Fruit fly (Drosophila melanogaster): ENCODE results near the gene Pburs.

The Pburs gene

dm6 chr2L:14457414-14457813, 40.3 kb upstream of the Pburs start (continued):
- peak; percentile 48; the same call in 1 of the 2 replicates for TF ChIP-seq lmd (GFP tag; IDR thresholded peaks at IDR 0.05)
- no peak for TF ChIP-seq Mes4 (GFP tag; optimal IDR thresholded peaks at IDR 0.05)
- TF ChIP-seq Taf1 (GFP tag; IDR thresholded peaks at IDR 0.05) = no peak
- peak; percentile 28 for TF ChIP-seq lab (GFP tag; optimal IDR thresholded peaks at IDR 0.05)
- TF ChIP-seq Mad (GFP tag; optimal IDR thresholded peaks at IDR 0.05) = no peak
- TF ChIP-seq Oli (tag; optimal IDR thresholded peaks at IDR 0.05) = peak; percentile 29
- peak; percentile 20 for TF ChIP-seq CG9437 (GFP tag; optimal IDR thresholded peaks at IDR 0.05)
- TF ChIP-seq slbo (GFP tag; IDR thresholded peaks at IDR 0.05) = peak; percentile 45; the same call in 1 of the 2 replicates
- TF ChIP-seq CG11504 (tag; optimal IDR thresholded peaks at IDR 0.05) = peak; percentile 68
- TF ChIP-seq lola (GFP tag; optimal IDR thresholded peaks at IDR 0.05) = peak in 1 of 3 experiments; percentile 30
- TF ChIP-seq jing (GFP tag; optimal IDR thresholded peaks at IDR 0.05) = no peak
- TF ChIP-seq CG17328 (GFP tag; IDR thresholded peaks at IDR 0.05) = peak; percentile 51; the same call in 1 of the 2 replicates
- no peak for TF ChIP-seq Myb (GFP tag; optimal IDR thresholded peaks at IDR 0.05)
- peak; percentile 63 for TF ChIP-seq CoRest (tag; optimal IDR thresholded peaks at IDR 0.05)
- TF ChIP-seq CG10979 (tag; optimal IDR thresholded peaks at IDR 0.05) = peak; percentile 39
- TF ChIP-seq bsh (GFP tag; optimal IDR thresholded peaks at IDR 0.05) = peak in 1 of 2 experiments; percentile 40
- no peak for TF ChIP-seq CG3726 (GFP tag; IDR thresholded peaks at IDR 0.05)
- peak; percentile 25 for TF ChIP-seq ATbp (GFP tag; optimal IDR thresholded peaks at IDR 0.05)
- TF ChIP-seq CG14441 (GFP tag; IDR thresholded peaks at IDR 0.05) = peak; percentile 34; the same call in 1 of the 2 replicates
- TF ChIP-seq Ptx1 (GFP tag; IDR thresholded peaks at IDR 0.05) = peak; percentile 54
- peak; percentile 57 for TF ChIP-seq Ada2b (GFP tag; IDR thresholded peaks at IDR 0.05)
- no peak for TF ChIP-seq CG4282 (GFP tag; optimal IDR thresholded peaks at IDR 0.05)
- peak; percentile 5 for TF ChIP-seq CG8388 (GFP tag; optimal IDR thresholded peaks at IDR 0.05)
- TF ChIP-seq CG17186 (GFP tag; optimal IDR thresholded peaks at IDR 0.05) = no peak
- TF ChIP-seq bbx (GFP tag; IDR thresholded peaks at IDR 0.05; ENCODE audit: partially characterized antibody) = no peak
- peak; percentile 14 for TF ChIP-seq CG10267 (tag; optimal IDR thresholded peaks at IDR 0.05)
- no peak for TF ChIP-seq CG17361 (GFP tag; IDR thresholded peaks at IDR 0.05)
- no peak for TF ChIP-seq salm (tag; optimal IDR thresholded peaks at IDR 0.05)
- TF ChIP-seq CG18599 (GFP tag; optimal IDR thresholded peaks at IDR 0.05) = peak; percentile 22
- TF ChIP-seq cas (GFP tag; IDR thresholded peaks at IDR 0.05) = no peak
- TF ChIP-seq phol (tag; optimal IDR thresholded peaks at IDR 0.05) = peak; percentile 43
- TF ChIP-seq CG11696 (GFP tag; IDR thresholded peaks at IDR 0.05) = no peak
- TF ChIP-seq dm (GFP tag; optimal IDR thresholded peaks at IDR 0.05) = no peak
- TF ChIP-seq run (tag; optimal IDR thresholded peaks at IDR 0.05) = no peak
- TF ChIP-seq stwl (tag; optimal IDR thresholded peaks at IDR 0.05) = no peak
- TF ChIP-seq CG16863 (GFP tag; optimal IDR thresholded peaks at IDR 0.05) = no peak
- 0 out of 2 replicates have a peak, but pooled peaks have one; percentile 22 for TF ChIP-seq esg (GFP tag; conservative IDR thresholded peaks at IDR 0.05)
- TF ChIP-seq dmrt99B (tag; optimal IDR thresholded peaks at IDR 0.05) = peak; percentile 55
- peak; percentile 49 for TF ChIP-seq CG18262 (tag; optimal IDR thresholded peaks at IDR 0.05)
- peak; percentile 97 for TF ChIP-seq D19A (tag; optimal IDR thresholded peaks at IDR 0.05)
- TF ChIP-seq Gug (GFP tag; IDR thresholded peaks at IDR 0.05) = no peak
- peak; percentile 21 for TF ChIP-seq trem (tag; optimal IDR thresholded peaks at IDR 0.05)
- TF ChIP-seq CG15269 (tag; optimal IDR thresholded peaks at IDR 0.05) = peak; percentile 56
- peak; percentile 49 for TF ChIP-seq CG2678 (tag; optimal IDR thresholded peaks at IDR 0.05)
- TF ChIP-seq bab2 (GFP tag; optimal IDR thresholded peaks at IDR 0.05) = peak; percentile 19
- no peak for TF ChIP-seq btn (GFP tag; optimal IDR thresholded peaks at IDR 0.05)
- TF ChIP-seq CG43689 (GFP tag; IDR thresholded peaks at IDR 0.05) = 0 out of 2 replicates have a peak, but pooled peaks have one; percentile 11
- TF ChIP-seq CG3847 (GFP tag; IDR thresholded peaks at IDR 0.05) = peak; percentile 18; the same call in 1 of the 2 replicates
